Fruit fly (Drosophila melanogaster): Measurements from ENCODE around the gene CG11786.
A peak's percentile ranks its signal among the peaks of the same experiment; 100 is the strongest.

The CG11786 gene

dm6 chr3R:25023056-25023455 lies 23.1 kb upstream of the CG11786 start, which contains the start of gene beta4GalT7:
Gene beta4GalT7 (plus strand): TSS chr3R:25023256.
- peak; percentile 26 for TF ChIP-seq BEAF-32 (GFP tag; optimal IDR thresholded peaks at IDR 0.05)
- no peak for TF ChIP-seq ham (GFP tag; IDR thresholded peaks at IDR 0.05)
- TF ChIP-seq amos (GFP tag; IDR thresholded peaks at IDR 0.05; ENCODE audit: partially characterized antibody): peak; percentile 22; the same call in 1 of the 2 replicates
- TF ChIP-seq pzg (GFP tag; optimal IDR thresholded peaks at IDR 0.05): peak; percentile 57
- TF ChIP-seq ken (GFP tag; IDR thresholded peaks at IDR 0.05): no peak
- peak; percentile 97 for TF ChIP-seq CG11560 (tag; IDR thresholded peaks at IDR 0.05)
- peak; percentile 87 for TF ChIP-seq E2f2 (GFP tag; IDR thresholded peaks at IDR 0.05)
- TF ChIP-seq CG2116 (GFP tag; optimal IDR thresholded peaks at IDR 0.05): peak; percentile 57
- TF ChIP-seq gem (tag; optimal IDR thresholded peaks at IDR 0.05): no peak
- TF ChIP-seq CG14860 (GFP tag; IDR thresholded peaks at IDR 0.05; ENCODE audit: partially characterized antibody): no peak
- peak; percentile 40; the same call in 1 of the 3 replicates for TF ChIP-seq CG34422 (GFP tag; IDR thresholded peaks at IDR 0.05)
- no peak for TF ChIP-seq dmrt99B (tag; optimal IDR thresholded peaks at IDR 0.05)
- TF ChIP-seq knrl (GFP tag; IDR thresholded peaks at IDR 0.05; ENCODE audit: partially characterized antibody): no peak
- no peak for TF ChIP-seq row (GFP tag; IDR thresholded peaks at IDR 0.05)
- no peak for TF ChIP-seq emc (GFP tag; optimal IDR thresholded peaks at IDR 0.05)
- TF ChIP-seq Med (GFP tag): peak; percentile 36
- peak; percentile 10 for TF ChIP-seq Ets97D (GFP tag; optimal IDR thresholded peaks at IDR 0.05)
- no peak for TF ChIP-seq pnt (GFP tag; optimal IDR thresholded peaks at IDR 0.05)
- TF ChIP-seq Myb (GFP tag; optimal IDR thresholded peaks at IDR 0.05): peak; percentile 96
- peak; percentile 84 for TF ChIP-seq Dp (GFP tag; optimal IDR thresholded peaks at IDR 0.05)
- no peak for TF ChIP-seq CkIIα-i1 (GFP tag; IDR thresholded peaks at IDR 0.05)
- peak; percentile 6 for TF ChIP-seq CG14710 (tag; optimal IDR thresholded peaks at IDR 0.05)
- TF ChIP-seq CG15514 (GFP tag; optimal IDR thresholded peaks at IDR 0.05): peak; percentile 48
- peak; percentile 7 for TF ChIP-seq trem (tag; optimal IDR thresholded peaks at IDR 0.05)
- TF ChIP-seq CG13287 (GFP tag; IDR thresholded peaks at IDR 0.05; ENCODE audit: partially characterized antibody): peak; percentile 46; the same call in 1 of the 2 replicates
- peak; percentile 25; the same call in 1 of the 2 replicates for TF ChIP-seq Scr (GFP tag; IDR thresholded peaks at IDR 0.05; ENCODE audit: partially characterized antibody)
- TF ChIP-seq CG4820 (GFP tag; optimal IDR thresholded peaks at IDR 0.05): no peak
- TF ChIP-seq CG9797 (GFP tag; optimal IDR thresholded peaks at IDR 0.05): peak; percentile 56
- TF ChIP-seq pho (GFP tag; optimal IDR thresholded peaks at IDR 0.05): no peak
- TF ChIP-seq tx (GFP tag; optimal IDR thresholded peaks at IDR 0.05): no peak
- TF ChIP-seq MESR4 (GFP tag; optimal IDR thresholded peaks at IDR 0.05): peak; percentile 17
- TF ChIP-seq YL-1 (GFP tag; optimal IDR thresholded peaks at IDR 0.05): peak; percentile 11
- TF ChIP-seq Dref (GFP tag; IDR thresholded peaks at IDR 0.05): peak; percentile 70
- no peak for TF ChIP-seq CG2712 (tag; optimal IDR thresholded peaks at IDR 0.05)
- TF ChIP-seq vvl (GFP tag; IDR thresholded peaks at IDR 0.05): no peak
- TF ChIP-seq hth (optimal IDR thresholded peaks at IDR 0.05): no peak
- no peak for TF ChIP-seq tin (GFP tag; optimal IDR thresholded peaks at IDR 0.05)
- TF ChIP-seq CG1603 (tag; optimal IDR thresholded peaks at IDR 0.05): peak; percentile 46
- peak; percentile 69 for TF ChIP-seq MBD-R2 (GFP tag; IDR thresholded peaks at IDR 0.05)
- TF ChIP-seq gfzf (GFP tag; optimal IDR thresholded peaks at IDR 0.05): peak; percentile 79

dm6 chr3R:25024895-25025557 lies 21.1 kb upstream of the CG11786 start, which contains the start of the genes EMC6 and Hr96:
Gene EMC6 (minus strand): TSS chr3R:25025017.
Gene Hr96 (plus strand): TSS chr3R:25025235.
- peak; percentile 97 for TF ChIP-seq slbo (GFP tag; IDR thresholded peaks at IDR 0.05)
- TF ChIP-seq jing (GFP tag; optimal IDR thresholded peaks at IDR 0.05): peak; percentile 80
- TF ChIP-seq lilli (GFP tag; optimal IDR thresholded peaks at IDR 0.05): peak; percentile 98
- TF ChIP-seq sr (GFP tag; IDR thresholded peaks at IDR 0.05): peak; percentile 73; the same call in 2 of the 3 replicates
- peak; percentile 93 for TF ChIP-seq CG9727 (GFP tag; optimal IDR thresholded peaks at IDR 0.05)
- TF ChIP-seq ci (GFP tag; IDR thresholded peaks at IDR 0.05): peak; percentile 95
- peak; percentile 94 for TF ChIP-seq CG13424 (tag; optimal IDR thresholded peaks at IDR 0.05)
- TF ChIP-seq Sox100B (GFP tag; optimal IDR thresholded peaks at IDR 0.05): no peak
- peak; percentile 95 for TF ChIP-seq unpg (GFP tag; optimal IDR thresholded peaks at IDR 0.05)
- TF ChIP-seq tin (GFP tag; optimal IDR thresholded peaks at IDR 0.05): peak; percentile 94
- TF ChIP-seq her (GFP tag; optimal IDR thresholded peaks at IDR 0.05): peak; percentile 99
- peak; percentile 93 for TF ChIP-seq CG12155 (GFP tag; optimal IDR thresholded peaks at IDR 0.05)
- peak; percentile 91 for TF ChIP-seq CG7556 (GFP tag; optimal IDR thresholded peaks at IDR 0.05)

Measured in whole organism, embryonic.